Fruit fly (Drosophila melanogaster): Measurements from ENCODE around the gene Aldh.

Aldh gene

dm6 chr2L:9387240-9387672 is at the start of gene Aldh:
Gene Aldh (plus strand): TSS chr2L:9387389.
- TF ChIP-seq noc (tag; optimal IDR thresholded peaks at IDR 0.05): peak; percentile 79

dm6 chr2L:9338852-9339251 is 48.3 kb upstream of the Aldh start:
- no peak for TF ChIP-seq noc (tag; optimal IDR thresholded peaks at IDR 0.05)

DNA sequence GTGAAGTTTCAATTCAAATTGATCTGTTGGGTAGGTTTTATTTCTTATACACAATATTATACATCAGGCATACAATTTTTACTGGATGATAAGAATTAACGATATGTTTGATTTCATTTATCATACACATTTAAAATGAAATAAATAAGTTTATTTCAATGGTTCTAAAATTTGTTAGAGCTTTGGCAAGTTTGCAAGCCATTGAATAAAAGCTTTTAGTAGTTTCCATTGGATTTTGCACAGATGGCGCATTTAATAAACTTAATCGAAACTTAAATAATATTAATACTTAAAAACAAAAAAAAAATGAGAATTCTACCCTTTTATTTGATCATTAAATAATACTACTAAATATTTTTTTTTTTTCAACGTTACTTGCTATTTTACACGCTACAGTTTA is 45.2 kb upstream of the Aldh start:
- no peak for TF ChIP-seq noc (tag; optimal IDR thresholded peaks at IDR 0.05)

- no peak for TF ChIP-seq noc (tag; optimal IDR thresholded peaks at IDR 0.05)
Observed at dm6 chr2L:9342532-9342931, 44.7 kb upstream of the Aldh start, which contains the start of gene CG3748. Gene CG3748 (plus strand): TSS chr2L:9342832.

DNA sequence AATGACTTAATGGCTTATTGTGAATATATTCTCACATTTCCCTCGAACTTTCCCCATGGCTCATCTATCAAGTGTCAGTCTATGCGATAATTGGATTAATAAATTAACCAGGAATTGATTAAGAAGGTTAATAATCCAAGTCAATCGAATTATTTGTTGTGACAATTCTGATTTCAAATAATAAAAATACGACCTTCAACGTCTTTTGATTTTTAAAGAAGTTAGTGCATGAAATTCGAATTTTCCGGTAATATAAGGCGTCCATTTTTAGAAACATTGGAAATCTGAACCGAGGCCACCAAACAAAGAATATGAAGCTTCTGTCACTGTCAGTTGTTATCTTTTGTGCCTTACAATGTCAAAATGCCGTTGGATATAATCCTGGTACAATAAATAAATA is 37.9 kb upstream of the Aldh start, which contains the start of gene CG43350:
Gene CG43350 (plus strand): TSS at position 301 of the 400 bp plus-strand sequence.
- no peak for TF ChIP-seq noc (tag; optimal IDR thresholded peaks at IDR 0.05)

DNA sequence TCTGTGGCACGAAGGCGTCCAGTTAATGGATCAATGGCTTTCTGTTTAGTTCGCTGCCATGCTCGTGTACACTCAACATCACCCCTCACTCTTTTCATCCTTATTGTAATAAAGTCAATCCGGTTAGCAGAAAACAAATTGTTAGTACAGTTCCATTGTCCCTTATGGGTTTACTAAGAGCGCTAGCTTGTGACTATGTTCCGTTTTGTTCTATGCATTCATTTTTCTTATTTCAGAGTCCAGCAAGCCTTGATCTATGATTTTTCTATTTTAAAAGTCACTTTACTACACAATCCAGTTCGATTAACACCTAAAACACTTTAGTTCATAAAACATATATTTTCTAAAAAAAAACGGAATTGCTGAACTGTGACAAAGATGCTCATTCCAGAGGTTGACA is 37.0 kb upstream of the Aldh start, which contains the start of gene CG13110:
Gene CG13110 (plus strand): TSS at position 301 of the 400 bp plus-strand sequence.
- TF ChIP-seq noc (tag; optimal IDR thresholded peaks at IDR 0.05): no peak

dm6 chr2L:9367340-9367739 is 19.8 kb upstream of the Aldh start, which contains the start of gene CG34181:
Gene CG34181 (plus strand): TSS chr2L:9367640.
- no peak for TF ChIP-seq noc (tag; optimal IDR thresholded peaks at IDR 0.05)

DNA sequence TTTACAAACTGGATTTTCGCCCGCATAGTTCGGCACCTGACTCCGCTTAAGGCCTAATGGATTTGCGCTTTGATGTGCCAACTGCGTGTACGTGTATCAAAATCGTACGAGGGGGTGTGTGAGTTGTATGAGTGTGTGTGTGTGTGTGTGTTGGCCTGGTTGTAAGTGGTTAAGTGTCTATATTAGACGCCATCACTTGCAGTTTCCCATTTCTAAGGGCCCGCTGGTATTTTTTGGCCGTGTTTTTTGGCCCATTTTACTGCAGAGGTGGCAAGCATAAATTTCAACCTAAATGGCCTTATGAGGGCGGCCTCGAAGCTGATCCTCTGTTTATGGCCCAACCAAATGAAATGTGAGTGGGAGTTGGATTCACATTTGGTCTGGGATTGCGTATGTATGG is 17.5 kb upstream of the Aldh start:
- TF ChIP-seq noc (tag; optimal IDR thresholded peaks at IDR 0.05): no peak

DNA sequence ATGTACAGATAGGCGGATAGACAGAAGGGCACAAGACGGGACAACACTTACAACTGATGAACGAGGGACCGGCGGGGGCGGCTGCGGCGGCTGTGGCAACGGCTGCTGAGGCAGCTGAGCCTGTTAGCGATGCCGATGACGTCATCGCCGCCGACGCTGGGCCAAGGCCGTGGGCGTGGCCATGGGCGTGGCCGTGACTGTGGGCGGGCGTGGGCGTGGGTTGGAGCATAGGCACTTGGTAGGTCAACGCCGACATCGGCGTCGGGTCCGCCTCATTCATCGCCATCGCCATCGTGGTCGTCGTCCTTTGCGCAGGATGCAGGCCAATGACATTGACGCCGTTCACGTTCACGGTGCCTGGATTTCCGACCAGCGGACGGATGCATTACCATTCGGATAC is 9.4 kb upstream of the Aldh start:
- TF ChIP-seq noc (tag; optimal IDR thresholded peaks at IDR 0.05): no peak

- TF ChIP-seq noc (tag; optimal IDR thresholded peaks at IDR 0.05): no peak
Observed at dm6 chr2L:9386270-9386669, 919 bp upstream of the Aldh start.

DNA sequence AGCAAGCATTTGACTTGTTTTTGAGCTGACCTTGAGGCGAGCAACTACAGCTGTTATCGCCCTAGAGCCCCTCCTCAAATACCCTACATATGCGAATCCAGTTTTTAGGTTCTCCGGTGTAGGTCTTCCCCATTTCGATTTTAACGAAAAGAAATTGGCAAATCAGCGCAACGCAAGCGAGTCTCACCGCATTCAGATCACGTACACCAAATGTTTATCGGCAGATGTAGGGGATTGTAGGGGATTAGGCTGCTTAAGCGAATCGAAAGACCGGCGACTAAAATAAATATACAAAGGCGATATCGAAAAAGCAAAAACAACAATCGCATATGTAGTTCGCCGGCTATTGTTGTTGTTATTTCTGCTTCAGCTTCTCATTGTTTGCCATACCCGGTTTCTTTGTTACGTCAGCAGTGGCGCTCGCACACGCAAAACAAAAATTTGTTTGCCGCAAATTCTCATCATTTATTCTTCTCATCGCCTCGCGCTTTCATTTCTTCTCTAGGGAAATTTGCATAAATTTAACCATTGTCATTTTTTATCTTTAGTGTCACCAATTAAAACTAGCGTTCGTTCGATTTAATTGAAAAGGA is 920 bp downstream of the Aldh start:
- TF ChIP-seq noc (tag; optimal IDR thresholded peaks at IDR 0.05): peak; percentile 76

dm6 chr2L:9388924-9389765 is 2.0 kb downstream of the Aldh start:
- peak; percentile 64 for TF ChIP-seq noc (tag; optimal IDR thresholded peaks at IDR 0.05)

DNA sequence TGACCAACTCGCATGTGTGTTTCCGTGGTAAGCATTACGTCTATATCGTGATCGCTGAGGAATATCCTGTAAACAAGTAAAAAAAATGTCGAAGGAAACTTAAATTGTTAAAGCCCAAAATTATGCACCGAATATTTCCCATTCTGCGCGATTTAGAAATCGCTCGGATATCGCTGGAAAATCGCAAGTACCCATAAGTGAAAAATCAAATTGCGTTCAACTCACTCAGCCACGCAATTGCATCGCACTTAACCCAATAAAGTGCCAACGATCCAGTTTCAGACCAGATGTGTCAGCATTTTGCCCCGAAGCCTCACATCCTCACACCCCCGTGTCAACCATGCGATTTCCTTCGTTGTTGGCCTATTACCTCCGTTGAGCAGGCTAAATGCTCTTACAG is 9.2 kb downstream of the Aldh start:
- TF ChIP-seq noc (tag; optimal IDR thresholded peaks at IDR 0.05): no peak

- no peak for TF ChIP-seq noc (tag; optimal IDR thresholded peaks at IDR 0.05)
Observed at dm6 chr2L:9397888-9398287, 10.7 kb downstream of the Aldh start, which contains the start of gene CG4438. Gene CG4438 (minus strand): TSS chr2L:9397988.

- TF ChIP-seq noc (tag; optimal IDR thresholded peaks at IDR 0.05): no peak
Observed at dm6 chr2L:9400153-9400552, 13.0 kb downstream of the Aldh start.

DNA sequence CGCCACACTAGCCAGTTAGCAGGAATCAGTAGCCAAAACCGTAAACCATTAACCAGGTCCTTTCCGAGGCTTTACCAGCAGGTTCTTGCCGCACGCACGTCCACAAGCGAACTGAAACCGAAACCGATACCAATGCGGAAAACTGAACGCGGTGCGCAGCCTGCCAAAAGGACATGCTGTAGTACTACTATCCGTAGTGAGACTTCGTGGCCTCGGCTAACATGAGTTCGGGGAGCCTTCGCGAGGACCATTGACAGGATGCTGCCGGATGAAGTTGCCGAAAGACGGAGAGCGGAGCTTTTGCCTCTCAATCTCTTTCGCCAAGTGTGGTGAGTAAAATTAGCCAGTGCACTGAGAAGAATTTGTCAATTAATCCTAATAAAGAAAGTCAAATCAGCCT is 27.9 kb downstream of the Aldh start, which contains the start of gene Shawl:
Gene Shawl (minus strand): TSS at position 104 of the 400 bp plus-strand sequence.
- no peak for TF ChIP-seq noc (tag; optimal IDR thresholded peaks at IDR 0.05)

- no peak for TF ChIP-seq noc (tag; optimal IDR thresholded peaks at IDR 0.05)
Observed at dm6 chr2L:9416244-9416758, 29.1 kb downstream of the Aldh start, which contains the start of gene Mco1. Gene Mco1 (plus strand): TSS chr2L:9416588.

Measured in whole organism, larva.